Worm (Caenorhabditis elegans) whole organism, L4 larva: ENCODE results near the gene hnd-1.
A peak's percentile ranks its signal among the peaks of the same experiment; 100 is the strongest.
"Not testable (repeated sequence)": the region's sequence is repeated elsewhere in the genome, so short reads cannot be mapped to it uniquely, and the experiment has no call there.

ENCODE experiments used
- D1046.2 ChIP-seq: fragments of 200-800 bp; sonication (Bioruptor generic); IDR thresholded peaks from 2 replicates; pipeline ENCODE4 v1.3.6; 2022; ENCODE audit warnings: missing genetic modification characterization, missing compliant biosample characterization
- F10B5.3 ChIP-seq: sonication (generic microtip); optimal IDR thresholded peaks from 2 replicates; lab custom pipeline; 2016; ENCODE audit warnings: mild to moderate bottlenecking, missing genetic modification characterization, missing compliant biosample characterization
- F37D6.2 ChIP-seq: sonication (generic microtip); optimal IDR thresholded peaks from 2 replicates; lab custom pipeline; 2016; ENCODE audit warnings: mild to moderate bottlenecking, missing genetic modification characterization, missing compliant biosample characterization
- T20F7.1 ChIP-seq: fragments of 200-800 bp; sonication (Bioruptor generic); optimal IDR thresholded peaks from 2 replicates; lab custom pipeline; 2018; ENCODE audit warnings: mild to moderate bottlenecking, missing genetic modification characterization, missing compliant biosample characterization
- T26A8.4 ChIP-seq: fragments of 200-800 bp; sonication (Bioruptor generic); IDR thresholded peaks from 2 replicates; pipeline ENCODE4 v1.3.6; 2022; ENCODE audit warnings: missing genetic modification characterization, missing compliant biosample characterization
- Y48G9A.11 ChIP-seq: fragments of 200-800 bp; sonication (Bioruptor generic); IDR thresholded peaks from 2 replicates; pipeline ENCODE4 v1.3.6; 2022; ENCODE audit warnings: missing genetic modification reagents, missing genetic modification characterization, missing compliant biosample characterization
- Y5F2A.4 ChIP-seq: fragments of 200-800 bp; sonication (Bioruptor generic); optimal IDR thresholded peaks from 2 replicates; lab custom pipeline; 2018; ENCODE audit warnings: mild to moderate bottlenecking, missing genetic modification characterization, missing compliant biosample characterization
- aha-1 ChIP-seq: fragments of 150-350 bp; peaks from one replicate; lab custom pipeline; 2014; ENCODE audit warnings: missing biosample characterization, missing genetic modification characterization
- ceh-20 ChIP-seq: fragments of 200-800 bp; sonication (Bioruptor generic); IDR thresholded peaks from 2 replicates; pipeline ENCODE4 v1.3.6; 2022; ENCODE audit warnings: missing genetic modification reagents, missing genetic modification characterization, missing compliant biosample characterization
- ctbp-1 ChIP-seq: fragments of 200-800 bp; sonication (Bioruptor generic); IDR thresholded peaks from 2 replicates; pipeline ENCODE4 v1.3.6; 2022; ENCODE audit warnings: missing genetic modification reagents, missing genetic modification characterization, missing compliant biosample characterization
- daf-16 ChIP-seq, 3 experiments: sonication (generic microtip); optimal IDR thresholded peaks; 2 replicates each; lab custom pipeline; 2016 to 2017; ENCODE audit warnings: missing genetic modification characterization in 3 of 3, missing genetic modification reagents in 3 of 3, mild to moderate bottlenecking in 2 of 3, missing compliant biosample characterization in 2 of 3, missing biosample characterization in 1 of 3, moderate library complexity in 1 of 3
- daf-19 ChIP-seq: fragments of 200-800 bp; sonication (Bioruptor generic); conservative IDR thresholded peaks from 2 replicates; pipeline ENCODE4 v1.3.6; 2022; ENCODE audit warnings: missing genetic modification characterization, missing compliant biosample characterization
- dpl-1 ChIP-seq: fragments of 150-350 bp; optimal IDR thresholded peaks from 2 replicates; lab custom pipeline; 2014; ENCODE audit warnings: missing biosample characterization, missing genetic modification reagents, missing genetic modification characterization
- dve-1 ChIP-seq: sonication (generic microtip); optimal IDR thresholded peaks from 2 replicates; lab custom pipeline; 2017; ENCODE audit warnings: antibody characterized with exemption, mild to moderate bottlenecking, missing genetic modification characterization, missing compliant biosample characterization; ENCODE audit not compliant: insufficient read depth
- egl-43 ChIP-seq: fragments of 200-800 bp; sonication (Bioruptor generic); IDR thresholded peaks from 2 replicates; pipeline ENCODE4 v1.3.6; 2022; ENCODE audit warnings: missing genetic modification reagents, missing genetic modification characterization, missing compliant biosample characterization
- fkh-10 ChIP-seq: fragments of 150-350 bp; optimal IDR thresholded peaks from 2 replicates; lab custom pipeline; 2014; ENCODE audit warnings: missing biosample characterization, missing genetic modification reagents, missing genetic modification characterization
- gei-8 ChIP-seq: fragments of 200-800 bp; sonication (Bioruptor generic); optimal IDR thresholded peaks from 2 replicates; lab custom pipeline; 2018; ENCODE audit warnings: mild to moderate bottlenecking, missing genetic modification characterization, missing compliant biosample characterization
- hif-1 ChIP-seq, 2 experiments: sonication (generic microtip); optimal IDR thresholded peaks; 2 replicates each; lab custom pipeline; 2016 to 2017; ENCODE audit warnings: missing compliant biosample characterization in 2 of 2, missing genetic modification characterization in 2 of 2, missing genetic modification reagents in 2 of 2, missing genotype in 2 of 2, mild to moderate bottlenecking in 1 of 2
- hlh-11 ChIP-seq: fragments of 200-800 bp; sonication (Bioruptor generic); optimal IDR thresholded peaks from 2 replicates; lab custom pipeline; 2018; ENCODE audit warnings: mild to moderate bottlenecking, missing genetic modification characterization, missing compliant biosample characterization
- hlh-30 ChIP-seq: sonication (generic microtip); optimal IDR thresholded peaks from 2 replicates; lab custom pipeline; 2017; ENCODE audit warnings: antibody characterized with exemption, mild to moderate bottlenecking, missing genetic modification characterization, missing compliant biosample characterization; ENCODE audit not compliant: insufficient read depth
- hmg-1.1 ChIP-seq: fragments of 200-800 bp; sonication (Bioruptor generic); IDR thresholded peaks from 2 replicates; pipeline ENCODE4 v1.3.6; 2022; ENCODE audit warnings: missing genetic modification reagents, missing genetic modification characterization, missing compliant biosample characterization
- jun-1 ChIP-seq: fragments of 150-350 bp; optimal IDR thresholded peaks from 2 replicates; lab custom pipeline; 2014; ENCODE audit warnings: missing biosample characterization, missing genetic modification reagents, missing genetic modification characterization
- lim-7 ChIP-seq: fragments of 200-800 bp; sonication (Bioruptor generic); IDR thresholded peaks from 2 replicates; pipeline ENCODE4 v1.3.6; 2022; ENCODE audit warnings: missing genetic modification characterization, missing compliant biosample characterization
- lin-1 ChIP-seq: fragments of 200-800 bp; sonication (Bioruptor generic); IDR thresholded peaks from 2 replicates; pipeline ENCODE4 v1.3.6; 2022; ENCODE audit warnings: missing genetic modification reagents, missing genetic modification characterization, missing compliant biosample characterization
- lin-13 ChIP-seq: fragments of 150-350 bp; optimal IDR thresholded peaks from 2 replicates; lab custom pipeline; 2014; ENCODE audit warnings: missing biosample characterization, missing genetic modification reagents, missing genetic modification characterization
- lin-15B ChIP-seq: fragments of 150-350 bp; sonication (generic microtip); optimal IDR thresholded peaks from 3 replicates; lab custom pipeline; 2014; ENCODE audit warnings: missing biosample characterization, missing genetic modification characterization
- lsy-2 ChIP-seq, 2 experiments: fragments of 150-350 bp in 1 of 2; sonication (generic microtip) in 1 of 2; optimal IDR thresholded peaks; 2 replicates each; lab custom pipeline; 2014 to 2017; ENCODE audit warnings: missing biosample characterization in 2 of 2, missing genetic modification characterization in 2 of 2
- madf-9 ChIP-seq: fragments of 200-800 bp; sonication (Bioruptor generic); conservative IDR thresholded peaks from 2 replicates; pipeline ENCODE4 v1.3.6; 2022; ENCODE audit warnings: missing genetic modification reagents, missing genetic modification characterization, missing compliant biosample characterization
- mdt-29 ChIP-seq: fragments of 200-800 bp; sonication (Bioruptor generic); IDR thresholded peaks from 2 replicates; pipeline ENCODE4 v1.3.6; 2022; ENCODE audit warnings: missing genetic modification reagents, missing genetic modification characterization, missing compliant biosample characterization
- mep-1 ChIP-seq: fragments of 150-350 bp; sonication (generic microtip); optimal IDR thresholded peaks from 3 replicates; lab custom pipeline; 2014; ENCODE audit warnings: missing biosample characterization, missing genetic modification characterization
- mxl-3 ChIP-seq: fragments of 200-800 bp; sonication (Bioruptor generic); optimal IDR thresholded peaks from 2 replicates; lab custom pipeline; 2018; ENCODE audit warnings: mild to moderate bottlenecking, missing genetic modification characterization, missing compliant biosample characterization
- nhr-102 ChIP-seq: sonication (generic microtip); optimal IDR thresholded peaks from 2 replicates; lab custom pipeline; 2016; ENCODE audit warnings: mild to moderate bottlenecking, missing genetic modification characterization, moderate library complexity, missing compliant biosample characterization
- nhr-237 ChIP-seq: sonication (generic microtip); optimal IDR thresholded peaks from 2 replicates; lab custom pipeline; 2017; ENCODE audit warnings: missing biosample characterization, missing genetic modification characterization
- nhr-25 ChIP-seq: sonication (generic microtip); optimal IDR thresholded peaks from 2 replicates; lab custom pipeline; 2017; ENCODE audit warnings: missing genetic modification characterization, mild to moderate bottlenecking, missing compliant biosample characterization, antibody characterized with exemption, moderate library complexity, borderline replicate concordance; ENCODE audit not compliant: insufficient read depth
- nhr-28 ChIP-seq: fragments of 150-350 bp; optimal IDR thresholded peaks from 2 replicates; lab custom pipeline; 2014; ENCODE audit warnings: missing biosample characterization, missing genetic modification characterization
- nhr-48 ChIP-seq: sonication (generic microtip); optimal IDR thresholded peaks from 2 replicates; lab custom pipeline; 2016; ENCODE audit warnings: mild to moderate bottlenecking, missing genetic modification characterization, missing compliant biosample characterization
- nhr-6 ChIP-seq: fragments of 150-350 bp; optimal IDR thresholded peaks from 2 replicates; lab custom pipeline; 2014; ENCODE audit warnings: missing biosample characterization, missing genetic modification characterization
- pqm-1 ChIP-seq: sonication (generic microtip); optimal IDR thresholded peaks from 2 replicates; lab custom pipeline; 2017; ENCODE audit warnings: missing biosample characterization, missing genetic modification characterization
- rbr-2 ChIP-seq: sonication (generic microtip); optimal IDR thresholded peaks from 2 replicates; lab custom pipeline; 2016; ENCODE audit warnings: missing genotype, missing genetic modification characterization, missing compliant biosample characterization
- sdz-12 ChIP-seq: fragments of 200-800 bp; sonication (Bioruptor generic); optimal IDR thresholded peaks from 2 replicates; lab custom pipeline; 2018; ENCODE audit warnings: mild to moderate bottlenecking, missing genetic modification characterization, missing compliant biosample characterization
- skn-1 ChIP-seq: fragments of 150-350 bp; optimal IDR thresholded peaks from 2 replicates; lab custom pipeline; 2014; ENCODE audit warnings: missing biosample characterization, missing genetic modification characterization
- spr-1 ChIP-seq: sonication (generic microtip); optimal IDR thresholded peaks from 2 replicates; lab custom pipeline; 2016; ENCODE audit warnings: mild to moderate bottlenecking, missing genetic modification characterization, missing compliant biosample characterization
- spr-3 ChIP-seq: fragments of 200-800 bp; sonication (Bioruptor generic); optimal IDR thresholded peaks from 2 replicates; lab custom pipeline; 2018; ENCODE audit warnings: mild to moderate bottlenecking, missing genetic modification characterization, missing compliant biosample characterization
- unc-62 ChIP-seq, 3 experiments: fragments of 150-350 bp in 1 of 3; sonication (generic microtip); optimal IDR thresholded peaks in 2 of 3; peaks in 1 of 3; 1 replicate in 1 of 3; 2 replicates in 2 of 3; lab custom pipeline; 2014 to 2017; ENCODE audit warnings: missing biosample characterization in 3 of 3, missing genetic modification characterization in 3 of 3, missing genetic modification reagents in 3 of 3, missing genotype in 1 of 3
- zfp-2 ChIP-seq: sonication (generic microtip); optimal IDR thresholded peaks from 2 replicates; lab custom pipeline; 2016; ENCODE audit warnings: mild to moderate bottlenecking, missing genetic modification characterization, missing compliant biosample characterization
- zip-2 ChIP-seq: fragments of 150-350 bp; optimal IDR thresholded peaks from 2 replicates; lab custom pipeline; 2014; ENCODE audit warnings: missing biosample characterization, missing genetic modification characterization

Gene hnd-1

ce11 chrX:11643767-11644235, 40.6 kb upstream of the hnd-1 start, which contains the start of gene sto-4:
sto-4 (plus strand) TSS chrX:11644126.
- peak; percentile 91 for TF ChIP-seq ctbp-1 (GFP tag; lab: Robert Waterston, UW)
- peak; percentile 17 for TF ChIP-seq nhr-48
- peak; percentile 89 for TF ChIP-seq nhr-25
- TF ChIP-seq F10B5.3 (tag; lab: Kevin White, UChicago), result peak; percentile 51
- peak; percentile 76 for TF ChIP-seq spr-3 (GFP tag; lab: Kevin White, UChicago)
- TF ChIP-seq Y5F2A.4 (GFP tag; lab: Kevin White, UChicago), result peak; percentile 57
- peak in 1 of 2 experiments; percentile 28 for TF ChIP-seq lsy-2 (tag; optimal IDR thresholded peaks at IDR 0.05; lab: Kevin White, UChicago)
- peak; percentile 67 for TF ChIP-seq hlh-30 (tag; lab: Kevin White, UChicago)
- TF ChIP-seq nhr-28, result peak; percentile 7
- TF ChIP-seq T26A8.4 (GFP tag; lab: Robert Waterston, UW), result peak; percentile 49
- TF ChIP-seq F37D6.2 (tag; lab: Kevin White, UChicago), result peak; percentile 76
- peak; percentile 83 for TF ChIP-seq dve-1 (tag; lab: Kevin White, UChicago)
- TF ChIP-seq unc-62 (GFP tag; optimal IDR thresholded peaks at IDR 0.05 in 1 of 2; lab: Kevin White, UChicago), result peak in 1 of 2 experiments; percentile 15
- not testable (repeated sequence) for TF ChIP-seq unc-62, daf-16 (tag; optimal IDR thresholded peaks at IDR 0.05; lab: Kevin White, UChicago)
- TF ChIP-seq zfp-2 (tag; lab: Kevin White, UChicago), result peak; percentile 39
- peak; percentile 84 for TF ChIP-seq hlh-11 (tag; lab: Kevin White, UChicago)
- peak; percentile 66 for TF ChIP-seq gei-8 (GFP tag; lab: Kevin White, UChicago)
- TF ChIP-seq fkh-10 (GFP tag; lab: Kevin White, UChicago), result peak; percentile 22
- TF ChIP-seq hmg-1.1 (GFP tag; lab: Robert Waterston, UW), result peak; percentile 67
- TF ChIP-seq nhr-237 (tag; lab: Kevin White, UChicago), result peak; percentile 9
- peak; percentile 41; the same call in 1 of the 2 replicates for TF ChIP-seq egl-43
- peak; percentile 67 for TF ChIP-seq ceh-20 (GFP tag; lab: Robert Waterston, UW)
- TF ChIP-seq mxl-3 (GFP tag; lab: Kevin White, UChicago), result peak; percentile 68
- peak; percentile 58 for TF ChIP-seq nhr-6
- TF ChIP-seq sdz-12, result peak; percentile 52
- TF ChIP-seq lin-13 (GFP tag; lab: Kevin White, UChicago), result peak; percentile 22
- TF ChIP-seq hif-1 (tag; optimal IDR thresholded peaks at IDR 0.05; lab: Kevin White, UChicago), result peak in 1 of 2 experiments; percentile 80
- TF ChIP-seq T20F7.1 (GFP tag; lab: Kevin White, UChicago), result peak; percentile 64
- TF ChIP-seq aha-1 (tag; lab: Kevin White, UChicago), result peak; percentile 80
- peak; percentile 77 for TF ChIP-seq mep-1 (tag; lab: Kevin White, UChicago)
- peak; percentile 90 for TF ChIP-seq rbr-2 (tag; lab: Kevin White, UChicago)
- peak; percentile 63 for TF ChIP-seq nhr-102 (tag; lab: Kevin White, UChicago)
- TF ChIP-seq daf-16 (GFP tag; optimal IDR thresholded peaks at IDR 0.05; lab: Kevin White, UChicago), result peak in 1 of 2 experiments; percentile 77
- TF ChIP-seq, all 104 proteins: peak for 32; not testable (repeated sequence) for 72

- TF ChIP-seq spr-1 (tag; lab: Kevin White, UChicago), result peak; percentile 3
- peak; percentile 54; the same call in 1 of the 2 replicates for TF ChIP-seq ceh-20 (GFP tag; lab: Robert Waterston, UW)
- TF ChIP-seq daf-16 (GFP tag; optimal IDR thresholded peaks at IDR 0.05; lab: Kevin White, UChicago), result peak; percentile 24 to 73
- no peak for TF ChIP-seq daf-16 (tag; optimal IDR thresholded peaks at IDR 0.05; lab: Kevin White, UChicago)
- TF ChIP-seq zip-2 (tag; lab: Kevin White, UChicago), result no peak
- no peak for TF ChIP-seq dpl-1 (GFP tag; lab: Kevin White, UChicago)
- TF ChIP-seq zfp-2 (tag; lab: Kevin White, UChicago), result no peak
- peak; percentile 54 for TF ChIP-seq nhr-102 (tag; lab: Kevin White, UChicago)
- no peak; the same call in 1 of the 2 replicates for TF ChIP-seq mdt-29
- TF ChIP-seq Y48G9A.11, result peak; percentile 60; the same call in 1 of the 2 replicates
- TF ChIP-seq daf-19, result peak; percentile 44; the same call in 1 of the 2 replicates
- TF ChIP-seq lim-7 (GFP tag; lab: Robert Waterston, UW), result peak; percentile 87
- no peak for TF ChIP-seq F10B5.3 (tag; lab: Kevin White, UChicago)
- TF ChIP-seq pqm-1 (tag; lab: Kevin White, UChicago), result no peak
- no peak for TF ChIP-seq Y5F2A.4 (GFP tag; lab: Kevin White, UChicago)
- TF ChIP-seq lin-15B (tag; lab: Kevin White, UChicago), result no peak
- peak; percentile 62; the same call in 1 of the 2 replicates for TF ChIP-seq madf-9 (GFP tag; lab: Robert Waterston, UW)
- no peak for TF ChIP-seq T20F7.1 (GFP tag; lab: Kevin White, UChicago)
- 0 out of 2 replicates have a peak, but pooled peaks have one; percentile 45 for TF ChIP-seq lin-1 (GFP tag; lab: Robert Waterston, UW)
- TF ChIP-seq jun-1 (tag; lab: Kevin White, UChicago), result no peak
- TF ChIP-seq skn-1 (tag; lab: Kevin White, UChicago), result no peak
- no peak for TF ChIP-seq F37D6.2 (tag; lab: Kevin White, UChicago)
- peak; percentile 51 for TF ChIP-seq spr-3 (GFP tag; lab: Kevin White, UChicago)
- peak; percentile 67 for TF ChIP-seq hmg-1.1 (GFP tag; lab: Robert Waterston, UW)
- TF ChIP-seq D1046.2 (GFP tag; lab: Robert Waterston, UW), result 0 out of 2 replicates have a peak, but pooled peaks have one; percentile 76
Measured at ce11 chrX:11645517-11645916, 38.8 kb upstream of the hnd-1 start.
